Fruit fly (Drosophila melanogaster): ENCODE results near the gene mus312.

mus312 gene

DNA sequence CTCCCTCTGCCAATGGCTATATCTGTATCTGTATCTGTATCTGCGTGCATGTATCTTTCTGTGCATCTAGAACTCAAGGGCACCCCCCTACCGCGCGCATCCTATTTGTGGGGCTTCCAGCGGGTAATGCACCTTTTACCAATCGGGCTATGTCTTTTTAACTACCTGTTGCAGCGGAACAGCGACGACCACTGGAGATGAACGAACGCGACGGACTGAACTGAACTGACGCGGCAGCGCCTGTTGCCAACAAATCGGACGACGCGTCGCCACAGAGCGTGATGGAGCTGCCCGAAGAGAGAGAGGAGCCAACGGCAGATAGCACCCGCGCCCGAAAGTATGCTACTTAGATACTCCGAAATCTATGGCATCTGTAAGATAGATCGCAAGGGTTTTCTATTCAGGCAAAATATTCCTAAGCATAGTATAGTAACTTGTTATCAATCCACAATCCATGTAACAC lies 16.1 kb downstream of the mus312 start, which contains the start of gene Cln7 (continued):
- TF ChIP-seq stc (GFP tag; IDR thresholded peaks at IDR 0.05): peak; percentile 57; the same call in 1 of the 2 replicates
- no peak for TF ChIP-seq inv (GFP tag; IDR thresholded peaks at IDR 0.05; ENCODE audit: partially characterized antibody)
- peak; percentile 8 for TF ChIP-seq ac (GFP tag; optimal IDR thresholded peaks at IDR 0.05)
- TF ChIP-seq jumu (GFP tag; optimal IDR thresholded peaks at IDR 0.05): peak; percentile 14
- peak; percentile 67; the same call in 2 of the 3 replicates for TF ChIP-seq Opbp (GFP tag; IDR thresholded peaks at IDR 0.05; ENCODE audit: partially characterized antibody)
- no peak for TF ChIP-seq CG7372 (GFP tag; IDR thresholded peaks at IDR 0.05)
- peak in 1 of 2 experiments; percentile 29 for TF ChIP-seq Eip74EF (GFP tag; optimal IDR thresholded peaks at IDR 0.05)
- no peak for TF ChIP-seq CG16813 (GFP tag; IDR thresholded peaks at IDR 0.05; ENCODE audit: partially characterized antibody)
- TF ChIP-seq HmgZ (tag; optimal IDR thresholded peaks at IDR 0.05): peak; percentile 43
- peak; percentile 25 for TF ChIP-seq CG7839 (tag; optimal IDR thresholded peaks at IDR 0.05)
- TF ChIP-seq CG12219 (GFP tag; optimal IDR thresholded peaks at IDR 0.05): peak; percentile 16
- no peak for TF ChIP-seq CG2678 (tag; optimal IDR thresholded peaks at IDR 0.05)
- 0 out of 3 replicates have a peak, but pooled peaks have one; percentile 59 for TF ChIP-seq z (GFP tag; IDR thresholded peaks at IDR 0.05)
- TF ChIP-seq CG33557 (GFP tag; optimal IDR thresholded peaks at IDR 0.05): no peak
- TF ChIP-seq Dll (GFP tag; IDR thresholded peaks at IDR 0.05; ENCODE audit: partially characterized antibody): 0 out of 4 replicates have a peak, but pooled peaks have one; percentile 24
- TF ChIP-seq CG14050 (GFP tag; IDR thresholded peaks at IDR 0.05): no peak
- no peak for TF ChIP-seq CG3847 (GFP tag; IDR thresholded peaks at IDR 0.05)
- TF ChIP-seq CG8388 (GFP tag; optimal IDR thresholded peaks at IDR 0.05): peak; percentile 2
- TF ChIP-seq CG1529 (GFP tag; optimal IDR thresholded peaks at IDR 0.05): no peak
- no peak for TF ChIP-seq Mes4 (GFP tag; optimal IDR thresholded peaks at IDR 0.05)
- TF ChIP-seq CG18619 (GFP tag; optimal IDR thresholded peaks at IDR 0.05): no peak
- peak; percentile 22 for TF ChIP-seq ERR (GFP tag; optimal IDR thresholded peaks at IDR 0.05)
- no peak for TF ChIP-seq Aef1 (GFP tag; IDR thresholded peaks at IDR 0.05)
- TF ChIP-seq CG17912 (GFP tag; optimal IDR thresholded peaks at IDR 0.05): peak; percentile 50
- peak; percentile 70 for TF ChIP-seq CG12071 (GFP tag; optimal IDR thresholded peaks at IDR 0.05)
- no peak for TF ChIP-seq ro (GFP tag; IDR thresholded peaks at IDR 0.05)
- peak; percentile 64 for TF ChIP-seq pros (GFP tag; optimal IDR thresholded peaks at IDR 0.05)
- TF ChIP-seq Dip3 (GFP tag; optimal IDR thresholded peaks at IDR 0.05): no peak
- peak; percentile 32 to 33 for TF ChIP-seq bsh (GFP tag; optimal IDR thresholded peaks at IDR 0.05)
- peak; percentile 42; the same call in 1 of the 2 replicates for TF ChIP-seq E2f2 (GFP tag; IDR thresholded peaks at IDR 0.05)
- peak; percentile 1 for TF ChIP-seq CG31365 (tag; optimal IDR thresholded peaks at IDR 0.05)
- TF ChIP-seq BtbVII (GFP tag; optimal IDR thresholded peaks at IDR 0.05): peak; percentile 11
- TF ChIP-seq Mrtf (GFP tag; IDR thresholded peaks at IDR 0.05): no peak
- no peak for TF ChIP-seq CG11456 (GFP tag; IDR thresholded peaks at IDR 0.05)
- TF ChIP-seq Ptx1 (GFP tag; IDR thresholded peaks at IDR 0.05): no peak
- TF ChIP-seq hb (GFP tag; IDR thresholded peaks at IDR 0.05; ENCODE audit: partially characterized antibody): no peak
- TF ChIP-seq CG3995 (GFP tag; optimal IDR thresholded peaks at IDR 0.05): no peak
- TF ChIP-seq CG7963 (GFP tag; IDR thresholded peaks at IDR 0.05; ENCODE audit: partially characterized antibody): no peak
- TF ChIP-seq wor (GFP tag; IDR thresholded peaks at IDR 0.05): no peak
- TF ChIP-seq HLH4C (GFP tag; IDR thresholded peaks at IDR 0.05; ENCODE audit: partially characterized antibody): peak; percentile 43; the same call in 2 of the 3 replicates
- peak; percentile 23 for TF ChIP-seq gsb-n (tag; optimal IDR thresholded peaks at IDR 0.05)
- no peak for TF ChIP-seq H2.0 (GFP tag; IDR thresholded peaks at IDR 0.05)
- TF ChIP-seq CG10274 (GFP tag; optimal IDR thresholded peaks at IDR 0.05): no peak
- peak; percentile 49; the same call in 1 of the 2 replicates for TF ChIP-seq sim (GFP tag; IDR thresholded peaks at IDR 0.05)
- TF ChIP-seq Doc2 (GFP tag; IDR thresholded peaks at IDR 0.05): no peak
- TF ChIP-seq CG8765 (GFP tag; IDR thresholded peaks at IDR 0.05): peak; percentile 71; the same call in 1 of the 2 replicates
- peak; percentile 56 for TF ChIP-seq Atf6 (GFP tag; IDR thresholded peaks at IDR 0.05)
- peak; percentile 57 for TF ChIP-seq CG6854 (GFP tag; optimal IDR thresholded peaks at IDR 0.05)
- no peak for TF ChIP-seq Doc3 (GFP tag; IDR thresholded peaks at IDR 0.05; ENCODE audit: partially characterized antibody)

Measured in whole organism, embryonic.